Fruit fly (Drosophila melanogaster) whole organism, wandering third instar larva: ENCODE data around the gene cad.

ENCODE experiments used
- HLH106 ChIP-seq: fragments of 200-800 bp; optimal IDR thresholded peaks from 3 replicates; lab custom pipeline; 2019; ENCODE audit warnings: missing biosample characterization, mild to moderate bottlenecking, missing genetic modification characterization, moderate library complexity
- Myc ChIP-seq: fragments of >200 bp; optimal IDR thresholded peaks from 2 replicates; lab custom pipeline; 2017
- Sp1 ChIP-seq: fragments of 200-800 bp; sonication (Bioruptor generic); optimal IDR thresholded peaks from 3 replicates; lab custom pipeline; 2019; ENCODE audit warnings: missing biosample characterization, mild to moderate bottlenecking, missing genetic modification characterization, moderate library complexity
- lola ChIP-seq: fragments of >200 bp; optimal IDR thresholded peaks from 2 replicates; lab custom pipeline; 2017; ENCODE audit warnings: missing biosample characterization, missing genetic modification characterization
- woc ChIP-seq: sonication (Bioruptor generic); optimal IDR thresholded peaks from 2 replicates; lab custom pipeline; 2016; ENCODE audit warnings: missing biosample characterization, mild to moderate bottlenecking, missing genetic modification characterization

DNA sequence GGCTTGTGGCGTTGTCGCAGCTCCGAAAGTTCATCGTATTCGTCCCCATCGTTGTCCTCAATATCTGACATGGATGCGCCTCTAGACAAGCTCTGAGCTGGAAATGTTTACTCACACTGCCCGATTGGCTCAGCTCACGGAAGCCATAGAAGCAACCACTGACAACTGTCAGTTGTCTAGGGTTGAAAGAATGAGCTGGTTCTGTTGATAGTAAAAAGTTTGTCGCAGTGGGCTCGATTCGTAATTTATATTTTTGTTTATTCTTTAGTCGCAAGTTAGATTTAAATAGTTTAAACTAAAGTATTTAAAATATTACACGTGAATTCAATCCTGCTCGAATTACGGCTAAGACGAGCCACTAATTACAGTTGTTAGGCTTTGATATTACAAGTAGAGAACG, 40.3 kb upstream of the cad start, which contains the start of gene CarT:
- no peak for TF ChIP-seq Sp1 (GFP tag; lab: Kevin White, UChicago)
- TF ChIP-seq woc (GFP tag; lab: Kevin White, UChicago): no peak
- TF ChIP-seq HLH106 (tag; lab: Kevin White, UChicago): no peak
- no peak for TF ChIP-seq lola (GFP tag; lab: Kevin White, UChicago)
- TF ChIP-seq Myc: no peak
